Worm (Caenorhabditis elegans) whole organism, midembryonic: ENCODE data around the gene myo-5.

Experiments used
- T22C8.4 ChIP-seq: fragments of 200-800 bp; sonication (Bioruptor generic); IDR thresholded peaks from 2 replicates; pipeline ENCODE4 v1.3.6; 2022; ENCODE audit warnings: missing genetic modification characterization, missing compliant biosample characterization
- cog-1 ChIP-seq: sonication (generic microtip); optimal IDR thresholded peaks from 2 replicates; lab custom pipeline; 2016; ENCODE audit warnings: missing genetic modification characterization, missing compliant biosample characterization
- flt-1 ChIP-seq: fragments of 200-800 bp; sonication (Bioruptor generic); IDR thresholded peaks from 2 replicates; pipeline ENCODE4 v1.3.6; 2022; ENCODE audit warnings: missing genetic modification characterization, missing compliant biosample characterization
- klf-2 ChIP-seq: fragments of 200-800 bp; sonication (Bioruptor generic); conservative IDR thresholded peaks from 2 replicates; pipeline ENCODE4 v1.3.6; 2022; ENCODE audit warnings: missing genetic modification reagents, missing genetic modification characterization, missing compliant biosample characterization
- med-1 ChIP-seq: sonication (generic microtip); optimal IDR thresholded peaks from 2 replicates; lab custom pipeline; 2017; ENCODE audit warnings: missing genetic modification characterization, mild to moderate bottlenecking, missing compliant biosample characterization, antibody characterized with exemption, missing genetic modification reagents; ENCODE audit not compliant: insufficient read depth
- tab-1 ChIP-seq: fragments of 200-800 bp; sonication (Bioruptor generic); IDR thresholded peaks from 2 replicates; pipeline ENCODE4 v1.3.6; 2022; ENCODE audit warnings: missing genetic modification characterization, missing compliant biosample characterization
- ztf-23 ChIP-seq: fragments of 200-800 bp; sonication (Bioruptor generic); IDR thresholded peaks from 2 replicates; pipeline ENCODE4 v1.3.6; 2022; ENCODE audit warnings: missing genetic modification reagents, missing genetic modification characterization, missing compliant biosample characterization
- ztf-29 ChIP-seq: fragments of 200-800 bp; sonication (Bioruptor generic); IDR thresholded peaks from 2 replicates; pipeline ENCODE4 v1.3.6; 2022; ENCODE audit warnings: missing genetic modification reagents, missing genetic modification characterization, missing compliant biosample characterization

DNA sequence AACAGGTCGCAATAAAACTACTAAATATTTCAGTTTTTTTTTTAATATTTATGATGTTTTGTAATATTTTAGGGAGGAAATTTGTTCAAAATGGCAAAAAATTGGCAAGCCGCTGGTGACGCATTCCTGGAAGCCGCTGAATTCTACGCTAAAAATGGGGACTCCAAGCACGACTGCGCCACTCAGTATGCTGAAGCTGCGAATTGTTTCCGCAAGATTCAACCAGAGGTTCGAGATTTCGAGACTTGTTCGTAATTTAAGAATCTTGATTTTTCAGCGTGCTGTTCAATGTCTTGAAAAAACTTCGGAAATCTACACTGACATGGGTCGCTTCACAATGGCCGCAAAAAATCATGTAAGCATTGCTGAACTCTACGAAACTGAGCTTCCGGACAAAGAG, 22.9 kb downstream of the myo-5 start:
- TF ChIP-seq med-1 (no peak), ztf-29 (no peak), tab-1 (GFP tag; lab: Robert Waterston, UW) (no peak), flt-1 (GFP tag; lab: Robert Waterston, UW) (no peak), klf-2 (GFP tag; lab: Robert Waterston, UW) (no peak), cog-1 (tag; lab: Kevin White, UChicago) (no peak), ztf-23 (GFP tag; lab: Robert Waterston, UW) (no peak), T22C8.4 (GFP tag; lab: Robert Waterston, UW) (no peak)
